Fruit fly (Drosophila melanogaster) whole organism, embryonic: Measurements from ENCODE around the gene LSm3.

Experiments
- Atf-2 ChIP-seq: fragments of 200-800 bp; sonication (Bioruptor generic); optimal IDR thresholded peaks from 2 replicates; lab custom pipeline; 2016; ENCODE audit warnings: missing biosample characterization, missing genetic modification characterization
- C15 ChIP-seq: fragments of 200-800 bp; sonication (Bioruptor generic); IDR thresholded peaks from 3 replicates; pipeline ENCODE4 v1.3.6; 2022; ENCODE audit warnings: missing biosample characterization, missing genetic modification characterization
- CG10147 ChIP-seq: fragments of 200-800 bp; sonication (Bioruptor generic); optimal IDR thresholded peaks from 2 replicates; lab custom pipeline; 2019; ENCODE audit warnings: missing biosample characterization, mild to moderate bottlenecking, missing genetic modification characterization, moderate library complexity
- CG10209 ChIP-seq: fragments of 200-800 bp; sonication (Bioruptor generic); optimal IDR thresholded peaks from 3 replicates; lab custom pipeline; 2017; ENCODE audit warnings: missing biosample characterization, mild to moderate bottlenecking, missing genetic modification characterization, missing genetic modification reagents
- CG10654 ChIP-seq: fragments of 200-800 bp; sonication (Bioruptor generic); optimal IDR thresholded peaks from 2 replicates; lab custom pipeline; 2016; ENCODE audit warnings: missing biosample characterization, missing genetic modification characterization
- CG13775 ChIP-seq: fragments of 200-800 bp; sonication (Bioruptor generic); optimal IDR thresholded peaks from 3 replicates; lab custom pipeline; 2017; ENCODE audit warnings: missing biosample characterization, mild to moderate bottlenecking, missing genetic modification characterization
- CG17328 ChIP-seq: fragments of 200-800 bp; sonication (Bioruptor generic); IDR thresholded peaks from 2 replicates; pipeline ENCODE4 v1.3.6; 2022; ENCODE audit warnings: missing biosample characterization, missing genetic modification characterization
- CG17385 ChIP-seq: fragments of 200-800 bp; sonication (Bioruptor generic); optimal IDR thresholded peaks from 3 replicates; lab custom pipeline; 2018; ENCODE audit warnings: missing biosample characterization, mild to moderate bottlenecking, missing genetic modification characterization
- CG17568 ChIP-seq: fragments of 200-800 bp; sonication (Bioruptor generic); optimal IDR thresholded peaks from 2 replicates; lab custom pipeline; 2018; ENCODE audit warnings: missing biosample characterization, mild to moderate bottlenecking, missing genetic modification characterization, moderate library complexity
- CG17829 ChIP-seq: fragments of 200-800 bp; optimal IDR thresholded peaks from 2 replicates; lab custom pipeline; 2019; ENCODE audit warnings: missing biosample characterization, mild to moderate bottlenecking, missing genetic modification characterization, moderate library complexity
- CG31365 ChIP-seq: fragments of 200-800 bp; sonication (Bioruptor generic); optimal IDR thresholded peaks from 2 replicates; lab custom pipeline; 2018; ENCODE audit warnings: missing biosample characterization, mild to moderate bottlenecking, missing genetic modification characterization
- CG34376 ChIP-seq: fragments of 200-800 bp; sonication (Bioruptor generic); optimal IDR thresholded peaks from 2 replicates; lab custom pipeline; 2018; ENCODE audit warnings: missing biosample characterization, mild to moderate bottlenecking, missing genetic modification characterization
- CG3726 ChIP-seq: fragments of 200-800 bp; sonication (Bioruptor generic); IDR thresholded peaks from 3 replicates; pipeline ENCODE4, ENCODE4 v1.3.6; 2022; ENCODE audit warnings: missing biosample characterization, missing genetic modification characterization
- CG43689 ChIP-seq: fragments of 200-800 bp; sonication (Bioruptor generic); IDR thresholded peaks from 2 replicates; pipeline ENCODE4 v1.3.6; 2022; ENCODE audit warnings: missing biosample characterization, missing genetic modification characterization
- CG4617 ChIP-seq: fragments of 200-800 bp; sonication (Bioruptor generic); optimal IDR thresholded peaks from 3 replicates; lab custom pipeline; 2016; ENCODE audit warnings: missing biosample characterization, missing genetic modification characterization, borderline replicate concordance
- CG6254 ChIP-seq: fragments of 200-800 bp; sonication (Bioruptor generic); optimal IDR thresholded peaks from 3 replicates; lab custom pipeline; 2017; ENCODE audit warnings: mild to moderate bottlenecking, missing biosample characterization, missing genetic modification reagents, missing genetic modification characterization
- CG6765 ChIP-seq: fragments of 200-800 bp; sonication (Bioruptor generic); optimal IDR thresholded peaks from 3 replicates; lab custom pipeline; 2017; ENCODE audit warnings: missing biosample characterization, mild to moderate bottlenecking, missing genetic modification characterization
- CG8388 ChIP-seq: fragments of 200-800 bp; sonication (Bioruptor generic); optimal IDR thresholded peaks from 2 replicates; lab custom pipeline; 2019; ENCODE audit warnings: missing biosample characterization, mild to moderate bottlenecking, missing genetic modification characterization, moderate library complexity
- CG9609 ChIP-seq: fragments of 200-800 bp; sonication (Bioruptor generic); optimal IDR thresholded peaks from 3 replicates; lab custom pipeline; 2016; ENCODE audit warnings: missing biosample characterization, missing genetic modification characterization
- CG9932 ChIP-seq: fragments of 200-800 bp; sonication (Bioruptor generic); IDR thresholded peaks from 2 replicates; pipeline ENCODE4 v1.3.6; 2022; ENCODE audit warnings: missing biosample characterization, missing genetic modification characterization
- D ChIP-seq, 2 experiments: fragments of 200-800 bp in 1 of 2; fragments of >200 bp in 1 of 2; sonication (Bioruptor generic) in 1 of 2; optimal IDR thresholded peaks; 2 replicates in 1 of 2; 3 replicates in 1 of 2; lab custom pipeline; 2017; ENCODE audit warnings: mild to moderate bottlenecking in 1 of 2, missing biosample characterization in 1 of 2, missing genetic modification characterization in 1 of 2, missing genetic modification reagents in 1 of 2
- Dfd ChIP-seq, 2 experiments: fragments of >200 bp; optimal IDR thresholded peaks; 2 replicates each; lab custom pipeline; 2017; ENCODE audit warnings: missing biosample characterization in 2 of 2, missing genetic modification characterization in 2 of 2
- Fer1 ChIP-seq: fragments of 200-800 bp; sonication (Bioruptor generic); optimal IDR thresholded peaks from 2 replicates; lab custom pipeline; 2017; ENCODE audit warnings: missing biosample characterization, mild to moderate bottlenecking, missing genetic modification characterization
- Gsc ChIP-seq: fragments of 200-800 bp; sonication (Bioruptor generic); IDR thresholded peaks from 2 replicates; pipeline ENCODE4 v1.3.6; 2022; ENCODE audit warnings: missing biosample characterization, missing genetic modification characterization
- Hr39 ChIP-seq: fragments of >200 bp; optimal IDR thresholded peaks from 2 replicates; lab custom pipeline; 2017
- Hr78 ChIP-seq, 2 experiments: fragments of 200-800 bp in 1 of 2; fragments of >200 bp in 1 of 2; sonication (Bioruptor generic) in 1 of 2; optimal IDR thresholded peaks; 2 replicates each; lab custom pipeline; 2017 to 2019; ENCODE audit warnings: missing biosample characterization in 2 of 2, missing genetic modification characterization in 2 of 2, mild to moderate bottlenecking in 1 of 2, moderate library complexity in 1 of 2
- Hsf ChIP-seq: fragments of 200-800 bp; sonication (Bioruptor generic); optimal IDR thresholded peaks from 3 replicates; lab custom pipeline; 2016; ENCODE audit warnings: missing biosample characterization, missing genetic modification characterization
- Lim3 ChIP-seq: fragments of 200-800 bp; sonication (Bioruptor generic); IDR thresholded peaks from 2 replicates; pipeline ENCODE4 v1.3.6; 2022; ENCODE audit warnings: missing biosample characterization, missing genetic modification characterization
- Oaz ChIP-seq: fragments of 200-800 bp; sonication (Bioruptor generic); IDR thresholded peaks from 2 replicates; pipeline ENCODE4 v1.3.6; 2022; ENCODE audit warnings: missing biosample characterization, missing genetic modification characterization
- Opbp ChIP-seq: fragments of 200-800 bp; sonication (Bioruptor generic); IDR thresholded peaks from 3 replicates; pipeline ENCODE4 v1.3.6; 2022; ENCODE audit warnings: missing biosample characterization, missing genetic modification characterization; ENCODE audit not compliant: partially characterized antibody
- Pdp1 ChIP-seq, 2 experiments: fragments of 200-800 bp; sonication (Bioruptor generic); optimal IDR thresholded peaks; 3 replicates each; lab custom pipeline; 2016; ENCODE audit warnings: missing biosample characterization in 2 of 2, missing genetic modification characterization in 2 of 2, mild to moderate bottlenecking in 1 of 2, moderate library complexity in 1 of 2
- Ptx1 ChIP-seq: fragments of 200-800 bp; sonication (Bioruptor generic); IDR thresholded peaks from 2 replicates; pipeline ENCODE4 v1.3.6; 2022; ENCODE audit warnings: missing biosample characterization, missing genetic modification characterization
- Sox102F ChIP-seq: fragments of 200-800 bp; sonication (Bioruptor generic); optimal IDR thresholded peaks from 2 replicates; lab custom pipeline; 2018; ENCODE audit warnings: missing biosample characterization, mild to moderate bottlenecking, missing genetic modification characterization, moderate library complexity
- Sry-δ ChIP-seq: fragments of 200-800 bp; sonication (Bioruptor generic); optimal IDR thresholded peaks from 2 replicates; lab custom pipeline; 2016; ENCODE audit warnings: missing biosample characterization, missing genetic modification characterization
- ase ChIP-seq: fragments of 200-800 bp; sonication (Bioruptor generic); IDR thresholded peaks from 3 replicates; pipeline ENCODE4 v1.3.6; 2022; ENCODE audit warnings: missing biosample characterization, missing genetic modification characterization
- bowl ChIP-seq: fragments of 200-800 bp; sonication (Bioruptor generic); IDR thresholded peaks from 2 replicates; pipeline ENCODE4 v1.3.6; 2022; ENCODE audit warnings: missing biosample characterization, missing genetic modification characterization
- cad ChIP-seq: fragments of >200 bp; optimal IDR thresholded peaks from 2 replicates; lab custom pipeline; 2017; ENCODE audit warnings: missing biosample characterization, missing genetic modification characterization
- chm ChIP-seq: fragments of 200-800 bp; sonication (Bioruptor generic); IDR thresholded peaks from 2 replicates; pipeline ENCODE4 v1.3.6; 2022; ENCODE audit warnings: missing biosample characterization, missing genetic modification characterization
- crc ChIP-seq: fragments of 200-800 bp; sonication (Bioruptor generic); optimal IDR thresholded peaks from 2 replicates; lab custom pipeline; 2016; ENCODE audit warnings: missing biosample characterization, missing genetic modification characterization
- crol ChIP-seq: fragments of 200-800 bp; sonication (Bioruptor generic); IDR thresholded peaks from 2 replicates; pipeline ENCODE4 v1.3.6; 2022; ENCODE audit warnings: missing biosample characterization, missing genetic modification characterization
- gfzf ChIP-seq: fragments of 200-800 bp; sonication (Bioruptor generic); optimal IDR thresholded peaks from 2 replicates; lab custom pipeline; 2016; ENCODE audit warnings: missing biosample characterization, mild to moderate bottlenecking, missing genetic modification characterization, moderate library complexity
- ham ChIP-seq: fragments of 200-800 bp; sonication (Bioruptor generic); IDR thresholded peaks from 2 replicates; pipeline ENCODE4 v1.3.6; 2022; ENCODE audit warnings: missing biosample characterization, missing genetic modification characterization
- kni ChIP-seq: fragments of 200-800 bp; sonication (Bioruptor generic); optimal IDR thresholded peaks from 3 replicates; lab custom pipeline; 2017; ENCODE audit warnings: mild to moderate bottlenecking, missing biosample characterization, missing genetic modification reagents, missing genetic modification characterization
- pfk ChIP-seq: fragments of 200-800 bp; sonication (Bioruptor generic); optimal IDR thresholded peaks from 2 replicates; lab custom pipeline; 2018; ENCODE audit warnings: missing biosample characterization, mild to moderate bottlenecking, missing genetic modification characterization, moderate library complexity
- psq ChIP-seq: fragments of 200-800 bp; sonication (Bioruptor generic); optimal IDR thresholded peaks from 2 replicates; lab custom pipeline; 2017; ENCODE audit warnings: missing biosample characterization, missing genetic modification characterization
- ro ChIP-seq: fragments of 200-800 bp; sonication (Bioruptor generic); IDR thresholded peaks from 2 replicates; pipeline ENCODE4 v1.3.6; 2022; ENCODE audit warnings: missing biosample characterization, missing genetic modification characterization
- schlank ChIP-seq: fragments of 200-800 bp; sonication (Bioruptor generic); optimal IDR thresholded peaks from 2 replicates; lab custom pipeline; 2018; ENCODE audit warnings: missing biosample characterization, mild to moderate bottlenecking, missing genetic modification characterization
- sens-2 ChIP-seq: fragments of 200-800 bp; sonication (Bioruptor generic); IDR thresholded peaks from 2 replicates; pipeline ENCODE4 v1.3.6; 2022; ENCODE audit warnings: missing biosample characterization, missing genetic modification characterization
- so ChIP-seq: fragments of 200-800 bp; sonication (Bioruptor generic); IDR thresholded peaks from 3 replicates; pipeline ENCODE4 v1.3.6; 2022; ENCODE audit warnings: missing biosample characterization, missing genetic modification characterization
- unc-4 ChIP-seq: fragments of 200-800 bp; sonication (Bioruptor generic); IDR thresholded peaks from 2 replicates; pipeline ENCODE4 v1.3.6; 2022; ENCODE audit warnings: missing biosample characterization, missing genetic modification characterization; ENCODE audit not compliant: partially characterized antibody

Gene LSm3

DNA sequence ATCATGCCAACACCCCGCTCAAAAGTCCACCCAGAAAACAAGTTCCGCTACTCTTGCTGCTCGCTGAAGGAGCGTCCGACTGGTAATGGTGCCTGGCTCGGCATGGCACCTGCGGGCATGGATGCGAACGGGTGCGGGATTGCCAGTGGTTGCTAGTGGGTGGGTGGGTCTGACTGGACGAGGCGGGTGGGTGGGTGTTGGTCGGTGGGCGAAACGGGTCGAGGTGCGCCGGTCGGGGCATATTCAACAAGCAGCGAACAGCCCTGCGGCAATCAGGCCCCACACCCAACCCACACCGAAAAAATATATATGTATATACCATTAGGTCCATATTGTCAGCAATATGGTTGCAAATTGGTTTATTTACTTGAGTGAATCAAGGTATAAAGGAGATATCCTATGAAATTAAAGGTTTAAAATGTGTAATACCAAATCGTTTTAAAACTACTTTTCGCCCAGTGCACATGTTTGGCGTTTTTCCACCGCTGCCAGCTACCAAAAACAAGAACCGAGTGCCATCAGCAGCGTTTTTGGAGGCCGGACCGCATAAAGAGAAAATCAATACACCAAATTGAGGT is 14.7 kb downstream of the LSm3 start (continued):
- TF ChIP-seq Opbp (GFP tag; lab: Robert Waterston, UW), result no peak
- TF ChIP-seq Ptx1 (GFP tag; lab: Robert Waterston, UW), result peak; percentile 73
- TF ChIP-seq so, result peak; percentile 48; the same call in 1 of the 3 replicates
- TF ChIP-seq CG9609 (GFP tag; lab: Kevin White, UChicago), result no peak
- peak; percentile 40 for TF ChIP-seq CG13775 (GFP tag; lab: Kevin White, UChicago)
- TF ChIP-seq crc (GFP tag; lab: Kevin White, UChicago), result no peak
- TF ChIP-seq psq, result no peak
- TF ChIP-seq Dfd (GFP tag; optimal IDR thresholded peaks at IDR 0.05; lab: Kevin White, UChicago), result no peak
- peak; percentile 53 for TF ChIP-seq CG10147
- TF ChIP-seq CG34376, result no peak
- no peak for TF ChIP-seq CG43689 (GFP tag; lab: Robert Waterston, UW)
- no peak for TF ChIP-seq CG10654
- TF ChIP-seq CG6254, result no peak
- TF ChIP-seq kni (GFP tag; lab: Kevin White, UChicago), result no peak
- 0 out of 2 replicates have a peak, but pooled peaks have one; percentile 30 for TF ChIP-seq CG17328 (GFP tag; lab: Robert Waterston, UW)
- no peak for TF ChIP-seq bowl
- no peak for TF ChIP-seq pfk
- TF ChIP-seq D (optimal IDR thresholded peaks at IDR 0.05; lab: Kevin White, UChicago), result no peak
- no peak for TF ChIP-seq D (GFP tag; optimal IDR thresholded peaks at IDR 0.05; lab: Kevin White, UChicago)
- no peak for TF ChIP-seq unc-4 (GFP tag; lab: Robert Waterston, UW)
- peak; percentile 18 for TF ChIP-seq CG17568
- TF ChIP-seq cad (GFP tag; lab: Kevin White, UChicago), result no peak
- peak; percentile 67 for TF ChIP-seq CG10209 (GFP tag; lab: Kevin White, UChicago)
- TF ChIP-seq Hr39, result no peak
- TF ChIP-seq ase (GFP tag; lab: Robert Waterston, UW), result no peak
- no peak for TF ChIP-seq CG6765 (GFP tag; lab: Kevin White, UChicago)
- TF ChIP-seq Pdp1 (GFP tag; optimal IDR thresholded peaks at IDR 0.05; lab: Kevin White, UChicago), result peak; percentile 8 to 33
- no peak for TF ChIP-seq CG31365
- peak in 1 of 2 experiments; percentile 43 for TF ChIP-seq Hr78 (GFP tag; optimal IDR thresholded peaks at IDR 0.05; lab: Kevin White, UChicago)
- TF ChIP-seq Sry-δ (GFP tag; lab: Kevin White, UChicago), result no peak
- TF ChIP-seq schlank (tag; lab: Kevin White, UChicago), result no peak
- TF ChIP-seq ro (GFP tag; lab: Robert Waterston, UW), result no peak
- TF ChIP-seq C15 (GFP tag; lab: Robert Waterston, UW), result peak; percentile 64; the same call in 1 of the 3 replicates
- TF ChIP-seq CG17829 (tag; lab: Kevin White, UChicago), result peak; percentile 56
- TF ChIP-seq sens-2 (GFP tag; lab: Robert Waterston, UW), result no peak
- peak; percentile 30 for TF ChIP-seq CG8388
- no peak for TF ChIP-seq CG4617 (GFP tag; lab: Kevin White, UChicago)
- peak; percentile 55 for TF ChIP-seq CG9932
- TF ChIP-seq Oaz, result peak; percentile 53; the same call in 1 of the 2 replicates
- no peak for TF ChIP-seq ham (GFP tag; lab: Robert Waterston, UW)
- no peak for TF ChIP-seq Lim3 (GFP tag; lab: Robert Waterston, UW)
- no peak for TF ChIP-seq Gsc (GFP tag; lab: Robert Waterston, UW)
- no peak for TF ChIP-seq gfzf (GFP tag; lab: Kevin White, UChicago)
- peak; percentile 68 for TF ChIP-seq CG17385 (GFP tag; lab: Kevin White, UChicago)
- peak; percentile 85 for TF ChIP-seq Fer1 (GFP tag; lab: Kevin White, UChicago)
- peak; percentile 73 for TF ChIP-seq Sox102F (GFP tag; lab: Kevin White, UChicago)
- peak; percentile 45 for TF ChIP-seq Hsf (GFP tag; lab: Kevin White, UChicago)
- TF ChIP-seq CG3726 (GFP tag; lab: Robert Waterston, UW), result 0 out of 3 replicates have a peak, but pooled peaks have one; percentile 56
- no peak for TF ChIP-seq chm (GFP tag; lab: Robert Waterston, UW)
- TF ChIP-seq Atf-2, result no peak
- peak; percentile 66 for TF ChIP-seq crol (GFP tag; lab: Robert Waterston, UW)
